Fruit fly (Drosophila melanogaster) whole organism, embryonic: ENCODE results near the gene CG4497.

ENCODE experiments used
- Atf3 ChIP-seq: fragments of 200-800 bp; sonication (Bioruptor generic); optimal IDR thresholded peaks from 3 replicates; lab custom pipeline; 2016; ENCODE audit warnings: missing biosample characterization, missing genetic modification characterization
- Awh ChIP-seq: fragments of 200-800 bp; sonication (Bioruptor generic); IDR thresholded peaks from 2 replicates; pipeline ENCODE4, ENCODE4 v1.3.6; 2022; ENCODE audit warnings: missing biosample characterization, missing genetic modification characterization
- Bgb ChIP-seq: fragments of 200-800 bp; sonication (Bioruptor generic); IDR thresholded peaks from 2 replicates; pipeline ENCODE4 v1.3.6; 2022; ENCODE audit warnings: missing biosample characterization, missing genetic modification characterization; ENCODE audit not compliant: partially characterized antibody
- Bteb2 ChIP-seq: fragments of 200-800 bp; sonication (Bioruptor generic); optimal IDR thresholded peaks from 2 replicates; lab custom pipeline; 2016; ENCODE audit warnings: missing biosample characterization, missing genetic modification characterization
- CG10543 ChIP-seq: fragments of 200-800 bp; sonication (Bioruptor generic); optimal IDR thresholded peaks from 3 replicates; lab custom pipeline; 2017; ENCODE audit warnings: missing biosample characterization, mild to moderate bottlenecking, missing genetic modification characterization, moderate library complexity
- CG13424 ChIP-seq: fragments of 200-800 bp; sonication (Bioruptor generic); optimal IDR thresholded peaks from 2 replicates; lab custom pipeline; 2019; ENCODE audit warnings: missing biosample characterization, mild to moderate bottlenecking, missing genetic modification characterization, moderate library complexity
- CG15073 ChIP-seq: fragments of 200-800 bp; sonication (Bioruptor generic); optimal IDR thresholded peaks from 2 replicates; lab custom pipeline; 2016; ENCODE audit warnings: missing biosample characterization, missing genetic modification characterization
- CG15479 ChIP-seq: fragments of 200-800 bp; sonication (Bioruptor generic); optimal IDR thresholded peaks from 3 replicates; lab custom pipeline; 2019; ENCODE audit warnings: missing biosample characterization, mild to moderate bottlenecking, missing genetic modification characterization, moderate library complexity
- CG15514 ChIP-seq: fragments of 200-800 bp; sonication (Bioruptor generic); optimal IDR thresholded peaks from 3 replicates; lab custom pipeline; 2017; ENCODE audit warnings: missing biosample characterization, missing genetic modification characterization, mild to moderate bottlenecking, moderate library complexity, missing genetic modification reagents
- CG16779 ChIP-seq: fragments of 200-800 bp; sonication (Bioruptor generic); IDR thresholded peaks from 2 replicates; pipeline ENCODE4 v1.3.6; 2022; ENCODE audit warnings: missing biosample characterization, missing genetic modification characterization
- CG2202 ChIP-seq: fragments of 200-800 bp; sonication (Bioruptor generic); optimal IDR thresholded peaks from 2 replicates; lab custom pipeline; 2018; ENCODE audit warnings: missing biosample characterization, mild to moderate bottlenecking, missing genetic modification characterization
- CG2875 ChIP-seq: fragments of 200-800 bp; sonication (Bioruptor generic); optimal IDR thresholded peaks from 2 replicates; lab custom pipeline; 2017; ENCODE audit warnings: missing biosample characterization, mild to moderate bottlenecking, missing genetic modification characterization, missing genetic modification reagents
- CG33213 ChIP-seq: fragments of 200-800 bp; sonication (Bioruptor generic); optimal IDR thresholded peaks from 3 replicates; lab custom pipeline; 2016; ENCODE audit warnings: missing biosample characterization, missing genetic modification characterization
- CG3995 ChIP-seq: fragments of 200-800 bp; sonication (Bioruptor generic); optimal IDR thresholded peaks from 3 replicates; lab custom pipeline; 2016; ENCODE audit warnings: missing biosample characterization, missing genetic modification characterization
- CG6791 ChIP-seq: fragments of 200-800 bp; sonication (Bioruptor generic); IDR thresholded peaks from 3 replicates; pipeline ENCODE4 v1.3.6; 2022; ENCODE audit warnings: missing biosample characterization, missing genetic modification characterization; ENCODE audit not compliant: partially characterized antibody
- CG7271 ChIP-seq: fragments of 200-800 bp; sonication (Bioruptor generic); optimal IDR thresholded peaks from 2 replicates; lab custom pipeline; 2018; ENCODE audit warnings: missing biosample characterization, mild to moderate bottlenecking, missing genetic modification characterization, moderate library complexity
- CG7839 ChIP-seq: fragments of 200-800 bp; sonication (Bioruptor generic); optimal IDR thresholded peaks from 3 replicates; lab custom pipeline; 2018; ENCODE audit warnings: missing biosample characterization, mild to moderate bottlenecking, missing genetic modification characterization, moderate library complexity
- Dll ChIP-seq: fragments of 200-800 bp; sonication (Bioruptor generic); IDR thresholded peaks from 4 replicates; pipeline ENCODE4 v1.3.6; 2022; ENCODE audit warnings: missing biosample characterization, missing genetic modification characterization; ENCODE audit not compliant: partially characterized antibody
- Drgx ChIP-seq: fragments of 200-800 bp; sonication (Bioruptor generic); IDR thresholded peaks from 2 replicates; pipeline ENCODE4 v1.3.6; 2022; ENCODE audit warnings: missing biosample characterization, missing genetic modification characterization
- Eip74EF ChIP-seq, 2 experiments: fragments of 200-800 bp in 1 of 2; fragments of >200 bp in 1 of 2; sonication (Bioruptor generic) in 1 of 2; optimal IDR thresholded peaks; 2 replicates each; lab custom pipeline; 2017 to 2019; ENCODE audit warnings: missing biosample characterization in 2 of 2, missing genetic modification characterization in 2 of 2, mild to moderate bottlenecking in 1 of 2, moderate library complexity in 1 of 2
- HmgZ ChIP-seq: fragments of 200-800 bp; sonication (Bioruptor generic); optimal IDR thresholded peaks from 2 replicates; lab custom pipeline; 2018; ENCODE audit warnings: missing biosample characterization, mild to moderate bottlenecking, missing genetic modification characterization
- Lhr ChIP-seq: fragments of 200-800 bp; sonication (Bioruptor generic); optimal IDR thresholded peaks from 3 replicates; lab custom pipeline; 2017; ENCODE audit warnings: mild to moderate bottlenecking, missing biosample characterization, missing genetic modification reagents, missing genetic modification characterization
- MESR4 ChIP-seq: fragments of 200-800 bp; sonication (Bioruptor generic); optimal IDR thresholded peaks from 2 replicates; lab custom pipeline; 2018; ENCODE audit warnings: missing biosample characterization, mild to moderate bottlenecking, missing genetic modification characterization, moderate library complexity
- NK7.1 ChIP-seq: fragments of 200-800 bp; sonication (Bioruptor generic); optimal IDR thresholded peaks from 3 replicates; lab custom pipeline; 2016; ENCODE audit warnings: missing biosample characterization, missing genetic modification characterization
- PHDP ChIP-seq: fragments of 200-800 bp; sonication (Bioruptor generic); optimal IDR thresholded peaks from 3 replicates; lab custom pipeline; 2018; ENCODE audit warnings: missing biosample characterization, mild to moderate bottlenecking, missing genetic modification characterization, moderate library complexity
- bcd ChIP-seq: fragments of 200-800 bp; sonication (Bioruptor generic); optimal IDR thresholded peaks from 2 replicates; lab custom pipeline; 2017; ENCODE audit warnings: missing biosample characterization, mild to moderate bottlenecking, missing genetic modification characterization
- cato ChIP-seq: fragments of 200-800 bp; sonication (Bioruptor generic); optimal IDR thresholded peaks from 2 replicates; lab custom pipeline; 2016; ENCODE audit warnings: missing biosample characterization, missing genetic modification characterization, borderline replicate concordance
- chinmo ChIP-seq: fragments of 200-800 bp; sonication (Bioruptor generic); IDR thresholded peaks from 4 replicates; pipeline ENCODE4 v1.3.6; 2022; ENCODE audit warnings: missing biosample characterization, missing genetic modification characterization; ENCODE audit not compliant: partially characterized antibody
- chn ChIP-seq: fragments of 200-800 bp; sonication (Bioruptor generic); optimal IDR thresholded peaks from 2 replicates; lab custom pipeline; 2016; ENCODE audit warnings: missing biosample characterization, missing genetic modification characterization
- dan ChIP-seq: fragments of 200-800 bp; sonication (Bioruptor generic); IDR thresholded peaks from 2 replicates; pipeline ENCODE4 v1.3.6; 2022; ENCODE audit warnings: missing biosample characterization, missing genetic modification characterization
- dpn ChIP-seq, 2 experiments: fragments of 200-800 bp; sonication (Bioruptor generic); optimal IDR thresholded peaks; 3 replicates each; lab custom pipeline; 2016; ENCODE audit warnings: missing biosample characterization in 2 of 2, missing genetic modification characterization in 2 of 2
- emc ChIP-seq: fragments of 200-800 bp; sonication (Bioruptor generic); optimal IDR thresholded peaks from 2 replicates; lab custom pipeline; 2016; ENCODE audit warnings: missing biosample characterization, missing genetic modification characterization
- esg ChIP-seq: fragments of 200-800 bp; sonication (Bioruptor generic); conservative IDR thresholded peaks from 2 replicates; pipeline ENCODE4 v1.3.6; 2022; ENCODE audit warnings: missing biosample characterization, missing genetic modification characterization
- fd102C ChIP-seq: fragments of 200-800 bp; sonication (Bioruptor generic); optimal IDR thresholded peaks from 2 replicates; lab custom pipeline; 2018; ENCODE audit warnings: missing biosample characterization, mild to moderate bottlenecking, missing genetic modification characterization, moderate library complexity
- fd3F ChIP-seq: fragments of 200-800 bp; sonication (Bioruptor generic); optimal IDR thresholded peaks from 2 replicates; lab custom pipeline; 2018; ENCODE audit warnings: missing biosample characterization, mild to moderate bottlenecking, missing genetic modification characterization, moderate library complexity
- ham ChIP-seq: fragments of 200-800 bp; sonication (Bioruptor generic); IDR thresholded peaks from 2 replicates; pipeline ENCODE4 v1.3.6; 2022; ENCODE audit warnings: missing biosample characterization, missing genetic modification characterization
- jigr1 ChIP-seq: fragments of 200-800 bp; sonication (Bioruptor generic); IDR thresholded peaks from 3 replicates; pipeline ENCODE4 v1.3.6; 2022; ENCODE audit warnings: missing biosample characterization, missing genetic modification characterization
- knrl ChIP-seq: fragments of 200-800 bp; sonication (Bioruptor generic); IDR thresholded peaks from 3 replicates; pipeline ENCODE4 v1.3.6; 2022; ENCODE audit warnings: missing biosample characterization, missing genetic modification characterization; ENCODE audit not compliant: partially characterized antibody
- lbe ChIP-seq: fragments of 200-800 bp; sonication (Bioruptor generic); optimal IDR thresholded peaks from 2 replicates; lab custom pipeline; 2016; ENCODE audit warnings: missing biosample characterization, mild to moderate bottlenecking, missing genetic modification characterization
- lilli ChIP-seq: fragments of 200-800 bp; sonication (Bioruptor generic); optimal IDR thresholded peaks from 3 replicates; lab custom pipeline; 2016; ENCODE audit warnings: missing biosample characterization, missing genetic modification characterization
- nau ChIP-seq: fragments of 200-800 bp; sonication (Bioruptor generic); optimal IDR thresholded peaks from 3 replicates; lab custom pipeline; 2017; ENCODE audit warnings: missing biosample characterization, mild to moderate bottlenecking, missing genetic modification characterization, missing genetic modification reagents
- otp ChIP-seq: fragments of 200-800 bp; sonication (Bioruptor generic); IDR thresholded peaks from 3 replicates; pipeline ENCODE4, ENCODE4 v1.3.6; 2022; ENCODE audit warnings: missing biosample characterization, missing genetic modification characterization
- p53 ChIP-seq: fragments of 200-800 bp; sonication (Bioruptor generic); optimal IDR thresholded peaks from 2 replicates; lab custom pipeline; 2016; ENCODE audit warnings: missing biosample characterization, missing genetic modification characterization
- pros ChIP-seq: fragments of 200-800 bp; sonication (Bioruptor generic); optimal IDR thresholded peaks from 3 replicates; lab custom pipeline; 2019; ENCODE audit warnings: missing biosample characterization, mild to moderate bottlenecking, missing genetic modification characterization, moderate library complexity
- pzg ChIP-seq: fragments of 200-800 bp; sonication (Bioruptor generic); optimal IDR thresholded peaks from 3 replicates; lab custom pipeline; 2018; ENCODE audit warnings: missing biosample characterization, mild to moderate bottlenecking, missing genetic modification characterization, moderate library complexity
- sima ChIP-seq: fragments of 200-800 bp; sonication (Bioruptor generic); optimal IDR thresholded peaks from 2 replicates; lab custom pipeline; 2016; ENCODE audit warnings: missing biosample characterization, missing genetic modification characterization
- sr ChIP-seq: fragments of 200-800 bp; sonication (Bioruptor generic); IDR thresholded peaks from 3 replicates; pipeline ENCODE4 v1.3.6; 2022; ENCODE audit warnings: missing biosample characterization, missing genetic modification characterization
- tio ChIP-seq: fragments of 200-800 bp; sonication (Bioruptor generic); optimal IDR thresholded peaks from 2 replicates; lab custom pipeline; 2017; ENCODE audit warnings: missing biosample characterization, missing genetic modification characterization, inconsistent platforms

Gene CG4497

dm6 chr2L:7222829-7223272 is 28.5 kb upstream of the CG4497 start, which contains the start of gene mEFG1 (continued):
- TF ChIP-seq Bteb2 (no peak), dpn (GFP tag; optimal IDR thresholded peaks at IDR 0.05; lab: Kevin White, UChicago) (no peak), cato (GFP tag; lab: Kevin White, UChicago) (no peak), fd3F (no peak), Awh (GFP tag; lab: Robert Waterston, UW) (no peak), chinmo (peak; percentile 74; the same call in 1 of the 4 replicates), pzg (GFP tag; lab: Kevin White, UChicago) (peak; percentile 54), jigr1 (GFP tag; lab: Robert Waterston, UW) (no peak), Lhr (GFP tag; lab: Kevin White, UChicago) (no peak), Bgb (GFP tag; lab: Robert Waterston, UW) (peak; percentile 79), CG15514 (GFP tag; lab: Kevin White, UChicago) (no peak), CG7839 (tag; lab: Kevin White, UChicago) (peak; percentile 24), ham (GFP tag; lab: Robert Waterston, UW) (no peak), CG15479 (GFP tag; lab: Kevin White, UChicago) (no peak), HmgZ (tag; lab: Kevin White, UChicago) (no peak), lbe (GFP tag; lab: Kevin White, UChicago) (no peak), esg (GFP tag; lab: Robert Waterston, UW) (no peak), tio (no peak), MESR4 (GFP tag; lab: Kevin White, UChicago) (peak; percentile 35)

DNA sequence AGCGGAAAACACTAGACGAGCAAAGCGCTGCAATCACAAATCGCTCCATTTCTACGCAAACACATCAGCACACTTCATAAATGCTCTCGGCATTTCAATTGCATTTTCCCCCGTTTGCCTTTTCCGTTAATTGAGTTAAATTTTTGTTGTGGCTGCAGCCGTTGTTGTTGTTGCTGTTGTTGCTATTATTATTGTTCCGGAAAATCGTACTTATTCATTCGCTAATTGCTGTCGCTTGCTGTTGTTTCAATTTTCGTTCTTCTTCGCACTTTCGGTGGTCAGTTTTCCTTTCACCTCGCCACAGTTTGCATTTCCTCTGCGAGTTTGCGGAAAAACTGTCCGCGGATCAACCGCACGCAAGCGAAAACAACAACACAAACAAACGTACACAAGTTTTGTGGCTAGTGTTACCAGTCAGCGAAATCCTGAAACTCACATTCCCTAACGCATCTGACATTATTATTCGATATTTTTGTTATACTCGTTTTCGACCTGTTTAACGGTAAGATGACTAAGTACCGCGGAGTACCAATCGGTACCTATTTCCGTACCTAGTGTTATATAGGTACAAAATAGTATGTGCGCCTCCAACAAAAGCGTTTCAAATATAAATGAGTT is 25.4 kb upstream of the CG4497 start, which contains the start of gene CG13784:
TSS of gene CG13784 (minus strand) at position 384 of the 618 bp plus-strand sequence.
- TF ChIP-seq nau (GFP tag; lab: Kevin White, UChicago), result peak; percentile 51
- no peak for TF ChIP-seq CG16779 (GFP tag; lab: Robert Waterston, UW)
- TF ChIP-seq dan (GFP tag; lab: Robert Waterston, UW), result no peak
- TF ChIP-seq Dll (GFP tag; lab: Robert Waterston, UW), result peak; percentile 50; the same call in 2 of the 4 replicates
- TF ChIP-seq fd102C, result no peak
- TF ChIP-seq lilli (GFP tag; lab: Kevin White, UChicago), result peak; percentile 53
- TF ChIP-seq CG7271 (tag; lab: Kevin White, UChicago), result no peak
- peak; percentile 35 for TF ChIP-seq PHDP (tag; lab: Kevin White, UChicago)
- peak; percentile 59 for TF ChIP-seq knrl (GFP tag; lab: Robert Waterston, UW)
- TF ChIP-seq CG10543, result peak; percentile 59
- TF ChIP-seq otp, result no peak; the same call in 2 of the 3 replicates
- TF ChIP-seq CG33213 (GFP tag; lab: Kevin White, UChicago), result peak; percentile 69
- no peak for TF ChIP-seq bcd (GFP tag; lab: Kevin White, UChicago)
- TF ChIP-seq Eip74EF (GFP tag; optimal IDR thresholded peaks at IDR 0.05; lab: Kevin White, UChicago), result peak in 1 of 2 experiments; percentile 32
- TF ChIP-seq CG2875 (GFP tag; lab: Kevin White, UChicago), result peak; percentile 49
- TF ChIP-seq p53 (GFP tag; lab: Kevin White, UChicago), result peak; percentile 38
- peak; percentile 58 for TF ChIP-seq CG6791 (GFP tag; lab: Robert Waterston, UW)
- TF ChIP-seq CG2202 (tag; lab: Kevin White, UChicago), result peak; percentile 35
- TF ChIP-seq CG15073 (GFP tag; lab: Kevin White, UChicago), result no peak
- no peak for TF ChIP-seq sr
- peak; percentile 15 for TF ChIP-seq CG3995 (GFP tag; lab: Kevin White, UChicago)
- TF ChIP-seq chn (GFP tag; lab: Kevin White, UChicago), result peak; percentile 19
- no peak for TF ChIP-seq NK7.1
- TF ChIP-seq emc, result peak; percentile 30
- TF ChIP-seq Drgx (GFP tag; lab: Robert Waterston, UW), result peak; percentile 45; the same call in 1 of the 2 replicates
- TF ChIP-seq CG13424 (tag; lab: Kevin White, UChicago), result peak; percentile 45
- no peak for TF ChIP-seq sima
- no peak for TF ChIP-seq Atf3
- TF ChIP-seq pros (GFP tag; lab: Kevin White, UChicago), result no peak
